Worm (Caenorhabditis elegans) whole organism, L4 larva: Measurements from ENCODE around the gene F54B8.1.
"Not testable (repeated sequence)": the region's sequence is repeated elsewhere in the genome, so short reads cannot be mapped to it uniquely, and the experiment has no call there.

Experiments
- D1046.2 ChIP-seq: fragments of 200-800 bp; sonication (Bioruptor generic); IDR thresholded peaks from 2 replicates; pipeline ENCODE4 v1.3.6; 2022; ENCODE audit warnings: missing genetic modification characterization, missing compliant biosample characterization
- F10B5.3 ChIP-seq: sonication (generic microtip); optimal IDR thresholded peaks from 2 replicates; lab custom pipeline; 2016; ENCODE audit warnings: mild to moderate bottlenecking, missing genetic modification characterization, missing compliant biosample characterization
- F26F4.8 ChIP-seq: fragments of 200-800 bp; sonication (Bioruptor generic); conservative IDR thresholded peaks from 2 replicates; pipeline ENCODE4 v1.3.6; 2022; ENCODE audit warnings: missing genetic modification characterization, missing compliant biosample characterization
- F44E2.7 ChIP-seq: fragments of 200-800 bp; sonication (Bioruptor generic); IDR thresholded peaks from 2 replicates; pipeline ENCODE4 v2.1.2; 2022; ENCODE audit warnings: missing genetic modification characterization, missing compliant biosample characterization
- Y75B8A.6 ChIP-seq: fragments of 200-800 bp; sonication (Bioruptor generic); IDR thresholded peaks from 2 replicates; pipeline ENCODE4 v1.3.6; 2022; ENCODE audit warnings: missing genetic modification reagents, missing genetic modification characterization, missing compliant biosample characterization
- aly-2 ChIP-seq: sonication (generic microtip); optimal IDR thresholded peaks from 2 replicates; lab custom pipeline; 2018; ENCODE audit warnings: missing biosample characterization, missing genetic modification characterization
- arid-1 ChIP-seq: fragments of 200-800 bp; sonication (Bioruptor generic); conservative IDR thresholded peaks from 2 replicates; pipeline ENCODE4 v1.3.6; 2022; ENCODE audit warnings: missing genetic modification reagents, missing genetic modification characterization, missing compliant biosample characterization
- ceh-32 ChIP-seq: sonication (generic microtip); optimal IDR thresholded peaks from 2 replicates; lab custom pipeline; 2016; ENCODE audit warnings: mild to moderate bottlenecking, missing genetic modification characterization, missing compliant biosample characterization; ENCODE audit not compliant: poor library complexity
- ceh-82 ChIP-seq: sonication (generic microtip); optimal IDR thresholded peaks from 2 replicates; lab custom pipeline; 2017; ENCODE audit warnings: missing biosample characterization, missing genetic modification characterization
- daf-12 ChIP-seq: fragments of 150-350 bp; optimal IDR thresholded peaks from 2 replicates; lab custom pipeline; 2014; ENCODE audit warnings: missing biosample characterization, missing genetic modification reagents, missing genetic modification characterization
- dmd-6 ChIP-seq: fragments of 200-800 bp; sonication (Bioruptor generic); IDR thresholded peaks from 2 replicates; pipeline ENCODE4 v1.3.6; 2022; ENCODE audit warnings: missing genetic modification reagents, missing genetic modification characterization, missing compliant biosample characterization
- fos-1 ChIP-seq: fragments of 150-350 bp; optimal IDR thresholded peaks from 2 replicates; lab custom pipeline; 2014; ENCODE audit warnings: missing biosample characterization, missing genetic modification characterization
- lin-1 ChIP-seq: fragments of 200-800 bp; sonication (Bioruptor generic); IDR thresholded peaks from 2 replicates; pipeline ENCODE4 v1.3.6; 2022; ENCODE audit warnings: missing genetic modification reagents, missing genetic modification characterization, missing compliant biosample characterization
- lir-3 ChIP-seq: sonication (generic microtip); optimal IDR thresholded peaks from 2 replicates; lab custom pipeline; 2016; ENCODE audit warnings: mild to moderate bottlenecking, missing genetic modification characterization, missing compliant biosample characterization
- madf-5 ChIP-seq, 2 experiments: fragments of 200-800 bp; sonication (Bioruptor generic); IDR thresholded peaks; 2 replicates each; pipeline ENCODE4 v1.3.6; 2022; ENCODE audit warnings: missing compliant biosample characterization in 2 of 2, missing genetic modification characterization in 2 of 2
- madf-9 ChIP-seq: fragments of 200-800 bp; sonication (Bioruptor generic); conservative IDR thresholded peaks from 2 replicates; pipeline ENCODE4 v1.3.6; 2022; ENCODE audit warnings: missing genetic modification reagents, missing genetic modification characterization, missing compliant biosample characterization
- nhr-102 ChIP-seq: sonication (generic microtip); optimal IDR thresholded peaks from 2 replicates; lab custom pipeline; 2016; ENCODE audit warnings: mild to moderate bottlenecking, missing genetic modification characterization, moderate library complexity, missing compliant biosample characterization
- nhr-28 ChIP-seq: fragments of 150-350 bp; optimal IDR thresholded peaks from 2 replicates; lab custom pipeline; 2014; ENCODE audit warnings: missing biosample characterization, missing genetic modification characterization
- nhr-76 ChIP-seq: fragments of 150-350 bp; optimal IDR thresholded peaks from 2 replicates; lab custom pipeline; 2014; ENCODE audit warnings: missing biosample characterization, missing genetic modification characterization
- snpc-1.2 ChIP-seq: fragments of 200-800 bp; sonication (Bioruptor generic); IDR thresholded peaks from 2 replicates; pipeline ENCODE4 v1.3.6; 2022; ENCODE audit warnings: missing genetic modification reagents, missing genetic modification characterization, missing compliant biosample characterization
- spr-3 ChIP-seq: fragments of 200-800 bp; sonication (Bioruptor generic); optimal IDR thresholded peaks from 2 replicates; lab custom pipeline; 2018; ENCODE audit warnings: mild to moderate bottlenecking, missing genetic modification characterization, missing compliant biosample characterization
- unc-39 ChIP-seq: sonication (generic microtip); optimal IDR thresholded peaks from 2 replicates; lab custom pipeline; 2017; ENCODE audit warnings: missing biosample characterization, missing genetic modification characterization
- unc-62 ChIP-seq, 3 experiments: fragments of 150-350 bp in 1 of 3; sonication (generic microtip); optimal IDR thresholded peaks in 2 of 3; peaks in 1 of 3; 1 replicate in 1 of 3; 2 replicates in 2 of 3; lab custom pipeline; 2014 to 2017; ENCODE audit warnings: missing biosample characterization in 3 of 3, missing genetic modification characterization in 3 of 3, missing genetic modification reagents in 3 of 3, missing genotype in 1 of 3
- zag-1 ChIP-seq: fragments of 150-350 bp; optimal IDR thresholded peaks from 2 replicates; lab custom pipeline; 2014; ENCODE audit warnings: missing biosample characterization, missing genetic modification characterization
- zfp-3 ChIP-seq: fragments of 200-800 bp; sonication (Bioruptor generic); conservative IDR thresholded peaks from 2 replicates; pipeline ENCODE4 v1.3.6; 2022; ENCODE audit warnings: missing genetic modification reagents, missing genetic modification characterization, missing compliant biosample characterization
- zip-2 ChIP-seq: fragments of 150-350 bp; optimal IDR thresholded peaks from 2 replicates; lab custom pipeline; 2014; ENCODE audit warnings: missing biosample characterization, missing genetic modification characterization

Gene F54B8.1

ce11 chrV:15796087-15796486 is 14.5 kb upstream of the F54B8.1 start, which contains the start of gene nhr-223:
Gene nhr-223, plus strand, starts transcription at chrV:15796387.
- TF ChIP-seq lir-3 (tag; lab: Kevin White, UChicago) (no peak), unc-62 (GFP tag; optimal IDR thresholded peaks at IDR 0.05 in 1 of 2; lab: Kevin White, UChicago) (peak in 1 of 2 experiments; percentile 78), unc-62 (tag; optimal IDR thresholded peaks at IDR 0.05; lab: Kevin White, UChicago) (no peak)
- TF ChIP-seq, all 104 proteins: peak for 1

ce11 chrV:15798108-15798507 is 12.4 kb upstream of the F54B8.1 start, which contains the start of gene T26E4.10:
Gene T26E4.10, minus strand, starts transcription at chrV:15798208.
- TF ChIP-seq unc-62 (GFP tag; optimal IDR thresholded peaks at IDR 0.05 in 1 of 2; lab: Kevin White, UChicago) (peak in 1 of 2 experiments; percentile 49), unc-62 (tag; optimal IDR thresholded peaks at IDR 0.05; lab: Kevin White, UChicago) (no peak), Y75B8A.6 (GFP tag; lab: Robert Waterston, UW) (no peak), nhr-28 (tag; lab: Kevin White, UChicago) (no peak)

- not testable (repeated sequence) for TF ChIP-seq snpc-1.2; ceh-32 (tag; lab: Kevin White, UChicago); F26F4.8 (GFP tag; lab: Robert Waterston, UW)
Observed at ce11 chrV:15802623-15803022, 7.9 kb upstream of the F54B8.1 start, which contains the start of gene T26E4.9. Gene T26E4.9, minus strand, starts transcription at chrV:15802723.

ce11 chrV:15803079-15803478 is 7.5 kb upstream of the F54B8.1 start, which contains the start of gene srd-27:
Gene srd-27, plus strand, starts transcription at chrV:15803379.
- not testable (repeated sequence) for TF ChIP-seq nhr-76 (tag; lab: Kevin White, UChicago); F44E2.7 (GFP tag; lab: Robert Waterston, UW); D1046.2 (GFP tag; lab: Robert Waterston, UW)

- not testable (repeated sequence) for TF ChIP-seq arid-1; madf-9 (GFP tag; lab: Robert Waterston, UW); daf-12 (tag; lab: Kevin White, UChicago)
Observed at ce11 chrV:15803748-15804147, 6.8 kb upstream of the F54B8.1 start, which contains the start of gene T26E4.18. Gene T26E4.18, minus strand, starts transcription at chrV:15803848.

ce11 chrV:15807420-15807819 is 3.1 kb upstream of the F54B8.1 start, which contains the start of gene srsx-38:
Gene srsx-38, minus strand, starts transcription at chrV:15807520.
- TF ChIP-seq spr-3 (GFP tag; lab: Kevin White, UChicago); unc-39 (tag; lab: Kevin White, UChicago); zfp-3 (GFP tag; lab: Robert Waterston, UW): not testable (repeated sequence)

- no peak for TF ChIP-seq snpc-1.2
- TF ChIP-seq ceh-82 (tag; lab: Kevin White, UChicago): no peak
- no peak for TF ChIP-seq madf-5 (GFP tag; IDR thresholded peaks at IDR 0.05; lab: Robert Waterston, UW)
- TF ChIP-seq fos-1: no peak
- TF ChIP-seq aly-2 (tag; lab: Kevin White, UChicago): no peak
- no peak for TF ChIP-seq zip-2
- TF ChIP-seq F10B5.3 (tag; lab: Kevin White, UChicago): no peak
- TF ChIP-seq lin-1: no peak
- no peak for TF ChIP-seq zag-1 (tag; lab: Kevin White, UChicago)
- TF ChIP-seq dmd-6 (GFP tag; lab: Robert Waterston, UW): no peak
- no peak for TF ChIP-seq unc-39 (tag; lab: Kevin White, UChicago)
- TF ChIP-seq D1046.2 (GFP tag; lab: Robert Waterston, UW): no peak
- TF ChIP-seq nhr-102 (tag; lab: Kevin White, UChicago): no peak
Observed at ce11 chrV:15809543-15809942, 1.0 kb upstream of the F54B8.1 start, which contains the start of gene srsx-36. Gene srsx-36, minus strand, starts transcription at chrV:15809643.
